Fruit fly (Drosophila melanogaster) whole organism, embryonic: Measurements from ENCODE around the gene FucTD.

Experiments
- Atf3 ChIP-seq: fragments of 200-800 bp; sonication (Bioruptor generic); optimal IDR thresholded peaks from 3 replicates; lab custom pipeline; 2016; ENCODE audit warnings: missing biosample characterization, missing genetic modification characterization
- CG10267 ChIP-seq: fragments of 200-800 bp; sonication (Bioruptor generic); optimal IDR thresholded peaks from 2 replicates; lab custom pipeline; 2018; ENCODE audit warnings: missing biosample characterization, mild to moderate bottlenecking, missing genetic modification characterization, moderate library complexity
- CG10366 ChIP-seq: fragments of 200-800 bp; sonication (Bioruptor generic); IDR thresholded peaks from 2 replicates; pipeline ENCODE4 v1.3.6; 2022; ENCODE audit warnings: missing biosample characterization, missing genetic modification characterization
- CG10654 ChIP-seq: fragments of 200-800 bp; sonication (Bioruptor generic); optimal IDR thresholded peaks from 2 replicates; lab custom pipeline; 2016; ENCODE audit warnings: missing biosample characterization, missing genetic modification characterization
- CG11247 ChIP-seq: fragments of 200-800 bp; sonication (Bioruptor generic); IDR thresholded peaks from 2 replicates; pipeline ENCODE4 v1.3.6; 2022; ENCODE audit warnings: missing biosample characterization, missing genetic modification characterization
- CG12236 ChIP-seq: fragments of 200-800 bp; sonication (Bioruptor generic); optimal IDR thresholded peaks from 2 replicates; lab custom pipeline; 2016; ENCODE audit warnings: missing biosample characterization, missing genetic modification characterization
- CG1603 ChIP-seq: fragments of 200-800 bp; sonication (Bioruptor generic); optimal IDR thresholded peaks from 2 replicates; lab custom pipeline; 2019; ENCODE audit warnings: missing biosample characterization, mild to moderate bottlenecking, missing genetic modification characterization, moderate library complexity
- CG17361 ChIP-seq: fragments of 200-800 bp; sonication (Bioruptor generic); IDR thresholded peaks from 3 replicates; pipeline ENCODE4 v1.3.6; 2022; ENCODE audit warnings: missing biosample characterization, missing genetic modification characterization
- CG18262 ChIP-seq: fragments of 200-800 bp; optimal IDR thresholded peaks from 3 replicates; lab custom pipeline; 2019; ENCODE audit warnings: missing biosample characterization, mild to moderate bottlenecking, missing genetic modification characterization, moderate library complexity
- CG18476 ChIP-seq: fragments of 200-800 bp; sonication (Bioruptor generic); optimal IDR thresholded peaks from 2 replicates; lab custom pipeline; 2016; ENCODE audit warnings: missing biosample characterization, mild to moderate bottlenecking, missing genetic modification characterization
- CG30403 ChIP-seq: fragments of 200-800 bp; sonication (Bioruptor generic); optimal IDR thresholded peaks from 3 replicates; lab custom pipeline; 2016; ENCODE audit warnings: missing biosample characterization, missing genetic modification characterization
- CG32767 ChIP-seq: fragments of 200-800 bp; sonication (Bioruptor generic); IDR thresholded peaks from 2 replicates; pipeline ENCODE4 v1.3.6; 2022; ENCODE audit warnings: missing biosample characterization, missing genetic modification characterization
- CG32772 ChIP-seq: fragments of 200-800 bp; sonication (Bioruptor generic); IDR thresholded peaks from 2 replicates; pipeline ENCODE4 v1.3.6; 2022; ENCODE audit warnings: missing biosample characterization, missing genetic modification characterization
- CG6683 ChIP-seq: fragments of 200-800 bp; sonication (Bioruptor generic); optimal IDR thresholded peaks from 2 replicates; lab custom pipeline; 2017; ENCODE audit warnings: missing biosample characterization, mild to moderate bottlenecking, missing genetic modification characterization, missing genetic modification reagents
- CG6791 ChIP-seq: fragments of 200-800 bp; sonication (Bioruptor generic); IDR thresholded peaks from 3 replicates; pipeline ENCODE4 v1.3.6; 2022; ENCODE audit warnings: missing biosample characterization, missing genetic modification characterization; ENCODE audit not compliant: partially characterized antibody
- CG6854 ChIP-seq: fragments of 200-800 bp; sonication (Bioruptor generic); optimal IDR thresholded peaks from 3 replicates; lab custom pipeline; 2017; ENCODE audit warnings: missing biosample characterization, mild to moderate bottlenecking, missing genetic modification characterization
- CG7271 ChIP-seq: fragments of 200-800 bp; sonication (Bioruptor generic); optimal IDR thresholded peaks from 2 replicates; lab custom pipeline; 2018; ENCODE audit warnings: missing biosample characterization, mild to moderate bottlenecking, missing genetic modification characterization, moderate library complexity
- CG7963 ChIP-seq: fragments of 200-800 bp; sonication (Bioruptor generic); IDR thresholded peaks from 3 replicates; pipeline ENCODE4 v1.3.6; 2022; ENCODE audit warnings: missing biosample characterization, missing genetic modification characterization; ENCODE audit not compliant: partially characterized antibody
- CG9437 ChIP-seq: fragments of 200-800 bp; sonication (Bioruptor generic); optimal IDR thresholded peaks from 2 replicates; lab custom pipeline; 2018; ENCODE audit warnings: missing biosample characterization, mild to moderate bottlenecking, missing genetic modification characterization
- CG9817 ChIP-seq: fragments of 200-800 bp; sonication (Bioruptor generic); optimal IDR thresholded peaks from 2 replicates; lab custom pipeline; 2018; ENCODE audit warnings: missing biosample characterization, mild to moderate bottlenecking, missing genetic modification characterization, moderate library complexity
- Dip2 ChIP-seq: fragments of 200-800 bp; sonication (Bioruptor generic); IDR thresholded peaks from 2 replicates; pipeline ENCODE4 v1.3.6; 2022; ENCODE audit warnings: missing biosample characterization, missing genetic modification characterization
- Dll ChIP-seq: fragments of 200-800 bp; sonication (Bioruptor generic); IDR thresholded peaks from 4 replicates; pipeline ENCODE4 v1.3.6; 2022; ENCODE audit warnings: missing biosample characterization, missing genetic modification characterization; ENCODE audit not compliant: partially characterized antibody
- Doc3 ChIP-seq: fragments of 200-800 bp; sonication (Bioruptor generic); IDR thresholded peaks from 3 replicates; pipeline ENCODE4 v1.3.6; 2022; ENCODE audit warnings: missing biosample characterization, missing genetic modification characterization; ENCODE audit not compliant: partially characterized antibody
- Drgx ChIP-seq: fragments of 200-800 bp; sonication (Bioruptor generic); IDR thresholded peaks from 2 replicates; pipeline ENCODE4 v1.3.6; 2022; ENCODE audit warnings: missing biosample characterization, missing genetic modification characterization
- Ets65A ChIP-seq: fragments of 200-800 bp; sonication (Bioruptor generic); peaks from one replicate; lab custom pipeline; 2016; ENCODE audit warnings: missing biosample characterization, missing genetic modification characterization
- Gug ChIP-seq: fragments of 200-800 bp; sonication (Bioruptor generic); IDR thresholded peaks from 4 replicates; pipeline ENCODE4 v1.3.6; 2022; ENCODE audit warnings: missing biosample characterization, missing genetic modification characterization
- Hr78 ChIP-seq, 2 experiments: fragments of 200-800 bp in 1 of 2; fragments of >200 bp in 1 of 2; sonication (Bioruptor generic) in 1 of 2; optimal IDR thresholded peaks; 2 replicates each; lab custom pipeline; 2017 to 2019; ENCODE audit warnings: missing biosample characterization in 2 of 2, missing genetic modification characterization in 2 of 2, mild to moderate bottlenecking in 1 of 2, moderate library complexity in 1 of 2
- Meics ChIP-seq: fragments of 200-800 bp; sonication (Bioruptor generic); optimal IDR thresholded peaks from 2 replicates; lab custom pipeline; 2017; ENCODE audit warnings: missing biosample characterization, mild to moderate bottlenecking, missing genetic modification characterization
- Mrtf ChIP-seq: fragments of 200-800 bp; sonication (Bioruptor generic); IDR thresholded peaks from 3 replicates; pipeline ENCODE4 v1.3.6; 2022; ENCODE audit warnings: missing biosample characterization, missing genetic modification characterization
- Scr ChIP-seq: fragments of 200-800 bp; sonication (Bioruptor generic); IDR thresholded peaks from 2 replicates; pipeline ENCODE4 v1.3.6; 2022; ENCODE audit warnings: missing biosample characterization, missing genetic modification characterization; ENCODE audit not compliant: partially characterized antibody
- Stat92E ChIP-seq, 3 experiments: fragments of >200 bp in 2 of 3; fragments of 200-800 bp in 1 of 3; sonication (Bioruptor generic) in 1 of 3; optimal IDR thresholded peaks; 2 replicates each; lab custom pipeline; 2017 to 2019; ENCODE audit warnings: missing biosample characterization in 3 of 3, missing genetic modification characterization in 3 of 3, mild to moderate bottlenecking in 1 of 3, moderate library complexity in 1 of 3
- Usf ChIP-seq: fragments of 200-800 bp; sonication (Bioruptor generic); optimal IDR thresholded peaks from 2 replicates; lab custom pipeline; 2017; ENCODE audit warnings: missing genotype, missing biosample characterization, missing genetic modification characterization
- bbx ChIP-seq: fragments of 200-800 bp; sonication (Bioruptor generic); IDR thresholded peaks from 2 replicates; pipeline ENCODE4 v1.3.6; 2022; ENCODE audit warnings: missing biosample characterization, missing genetic modification characterization; ENCODE audit not compliant: partially characterized antibody
- cad ChIP-seq: fragments of >200 bp; optimal IDR thresholded peaks from 2 replicates; lab custom pipeline; 2017; ENCODE audit warnings: missing biosample characterization, missing genetic modification characterization
- cas ChIP-seq: fragments of 200-800 bp; sonication (Bioruptor generic); IDR thresholded peaks from 2 replicates; pipeline ENCODE4 v1.3.6; 2022; ENCODE audit warnings: missing biosample characterization, missing genetic modification characterization
- cato ChIP-seq: fragments of 200-800 bp; sonication (Bioruptor generic); optimal IDR thresholded peaks from 2 replicates; lab custom pipeline; 2016; ENCODE audit warnings: missing biosample characterization, missing genetic modification characterization, borderline replicate concordance
- ewg ChIP-seq: fragments of 200-800 bp; sonication (Bioruptor generic); optimal IDR thresholded peaks from 3 replicates; lab custom pipeline; 2017; ENCODE audit warnings: mild to moderate bottlenecking, missing biosample characterization, missing genetic modification reagents, missing genetic modification characterization
- fu2 ChIP-seq: fragments of 200-800 bp; sonication (Bioruptor generic); optimal IDR thresholded peaks from 2 replicates; lab custom pipeline; 2016; ENCODE audit warnings: missing biosample characterization, missing genetic modification characterization
- gem ChIP-seq: fragments of 200-800 bp; sonication (Bioruptor generic); optimal IDR thresholded peaks from 2 replicates; lab custom pipeline; 2019; ENCODE audit warnings: missing biosample characterization, mild to moderate bottlenecking, missing genetic modification characterization, moderate library complexity
- hth ChIP-seq: fragments of >200 bp; optimal IDR thresholded peaks from 2 replicates; lab custom pipeline; 2017; ENCODE audit warnings: inconsistent platforms
- luna ChIP-seq: fragments of 200-800 bp; sonication (Bioruptor generic); optimal IDR thresholded peaks from 2 replicates; lab custom pipeline; 2016; ENCODE audit warnings: missing biosample characterization, missing genetic modification characterization
- mam ChIP-seq: fragments of 200-800 bp; sonication (Bioruptor generic); optimal IDR thresholded peaks from 3 replicates; lab custom pipeline; 2016; ENCODE audit warnings: missing biosample characterization, missing genetic modification characterization
- run ChIP-seq: fragments of 200-800 bp; sonication (Bioruptor generic); optimal IDR thresholded peaks from 3 replicates; lab custom pipeline; 2018; ENCODE audit warnings: missing biosample characterization, mild to moderate bottlenecking, missing genetic modification characterization
- sc ChIP-seq, 3 experiments: fragments of >200 bp in 2 of 3; fragments of 200-800 bp in 1 of 3; sonication (Bioruptor generic) in 1 of 3; optimal IDR thresholded peaks; 2 replicates in 2 of 3; 3 replicates in 1 of 3; lab custom pipeline; 2017; ENCODE audit warnings: mild to moderate bottlenecking in 1 of 3, missing biosample characterization in 1 of 3, missing genetic modification characterization in 1 of 3, missing genetic modification reagents in 1 of 3
- slp2 ChIP-seq: fragments of 200-800 bp; sonication (Bioruptor generic); optimal IDR thresholded peaks from 2 replicates; lab custom pipeline; 2016; ENCODE audit warnings: missing biosample characterization, missing genetic modification characterization
- sqz ChIP-seq: fragments of 200-800 bp; sonication (Bioruptor generic); optimal IDR thresholded peaks from 3 replicates; lab custom pipeline; 2018; ENCODE audit warnings: missing biosample characterization, mild to moderate bottlenecking, missing genetic modification characterization
- ssp ChIP-seq: fragments of 200-800 bp; sonication (Bioruptor generic); IDR thresholded peaks from 2 replicates; pipeline ENCODE4 v1.3.6; 2022; ENCODE audit warnings: missing biosample characterization, missing genetic modification characterization
- unc-4 ChIP-seq: fragments of 200-800 bp; sonication (Bioruptor generic); IDR thresholded peaks from 2 replicates; pipeline ENCODE4 v1.3.6; 2022; ENCODE audit warnings: missing biosample characterization, missing genetic modification characterization; ENCODE audit not compliant: partially characterized antibody
- zf30C ChIP-seq: fragments of 200-800 bp; sonication (Bioruptor generic); optimal IDR thresholded peaks from 3 replicates; lab custom pipeline; 2018; ENCODE audit warnings: missing biosample characterization, mild to moderate bottlenecking, missing genetic modification characterization

FucTD gene

DNA sequence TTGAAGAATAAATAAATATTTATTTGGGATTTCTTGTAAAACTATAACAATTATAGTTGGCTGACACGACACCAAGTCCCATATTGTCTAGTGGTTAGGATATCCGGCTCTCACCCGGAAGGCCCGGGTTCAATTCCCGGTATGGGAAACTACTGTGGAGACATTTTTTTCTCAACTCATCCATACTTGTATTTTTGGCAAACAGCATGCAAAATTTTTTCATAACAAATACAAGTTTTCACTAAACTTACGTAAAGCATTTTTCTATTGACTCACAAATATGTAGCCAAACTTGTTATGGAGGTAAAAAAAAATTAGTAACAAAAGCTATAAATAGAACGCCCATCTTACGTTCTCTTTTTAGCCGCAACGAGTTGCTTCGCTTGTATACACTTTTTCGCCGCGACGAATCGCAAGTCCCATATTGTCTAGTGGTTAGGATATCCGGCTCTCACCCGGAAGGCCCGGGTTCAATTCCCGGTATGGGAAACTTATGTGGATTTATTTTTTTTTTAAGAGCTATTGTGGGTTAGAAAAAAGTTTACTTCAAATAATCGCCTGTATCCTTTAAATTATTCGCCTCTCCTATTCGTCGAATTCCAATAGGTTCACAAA lies 14.6 kb upstream of the FucTD start (continued):
- TF ChIP-seq bbx (GFP tag; lab: Robert Waterston, UW) (peak; percentile 60; the same call in 1 of the 2 replicates), CG9437 (GFP tag; lab: Kevin White, UChicago) (no peak), CG10267 (tag; lab: Kevin White, UChicago) (no peak), zf30C (GFP tag; lab: Kevin White, UChicago) (no peak), Ets65A (GFP tag; lab: Kevin White, UChicago) (no peak), CG32772 (GFP tag; lab: Robert Waterston, UW) (no peak), Mrtf (GFP tag; lab: Robert Waterston, UW) (no peak), ssp (GFP tag; lab: Robert Waterston, UW) (no peak), Dll (GFP tag; lab: Robert Waterston, UW) (peak; percentile 57; the same call in 3 of the 4 replicates), ewg (GFP tag; lab: Kevin White, UChicago) (no peak), CG10654 (GFP tag; lab: Kevin White, UChicago) (no peak), CG6854 (GFP tag; lab: Kevin White, UChicago) (no peak), Dip2 (GFP tag; lab: Robert Waterston, UW) (no peak), fu2 (GFP tag; lab: Kevin White, UChicago) (no peak), gem (tag; lab: Kevin White, UChicago) (no peak), Usf (GFP tag; lab: Kevin White, UChicago) (no peak), CG1603 (tag; lab: Kevin White, UChicago) (no peak), CG30403 (no peak), CG12236 (GFP tag; lab: Kevin White, UChicago) (no peak), Stat92E (GFP tag; optimal IDR thresholded peaks at IDR 0.05; lab: Kevin White, UChicago) (peak in 1 of 3 experiments; percentile 53), Drgx (no peak), CG10366 (GFP tag; lab: Robert Waterston, UW) (no peak), cad (GFP tag; lab: Kevin White, UChicago) (no peak), CG9817 (tag; lab: Kevin White, UChicago) (no peak), Atf3 (GFP tag; lab: Kevin White, UChicago) (no peak), run (no peak), mam (GFP tag; lab: Kevin White, UChicago) (no peak), CG6683 (GFP tag; lab: Kevin White, UChicago) (no peak), sc (optimal IDR thresholded peaks at IDR 0.05; lab: Kevin White, UChicago) (no peak), sc (GFP tag; optimal IDR thresholded peaks at IDR 0.05; lab: Kevin White, UChicago) (no peak), Gug (GFP tag; lab: Robert Waterston, UW) (no peak), CG11247 (no peak), sqz (GFP tag; lab: Kevin White, UChicago) (peak; percentile 33), Meics (GFP tag; lab: Kevin White, UChicago) (no peak), CG18262 (tag; lab: Kevin White, UChicago) (peak; percentile 14), Scr (GFP tag; lab: Robert Waterston, UW) (peak; percentile 72), CG32767 (GFP tag; lab: Robert Waterston, UW) (no peak), CG6791 (GFP tag; lab: Robert Waterston, UW) (peak; percentile 72; the same call in 2 of the 3 replicates), CG7271 (no peak), Hr78 (GFP tag; optimal IDR thresholded peaks at IDR 0.05; lab: Kevin White, UChicago) (no peak), CG17361 (GFP tag; lab: Robert Waterston, UW) (no peak), cas (no peak), Doc3 (GFP tag; lab: Robert Waterston, UW) (no peak), unc-4 (GFP tag; lab: Robert Waterston, UW) (peak; percentile 33; the same call in 1 of the 2 replicates), hth (no peak), luna (GFP tag; lab: Kevin White, UChicago) (no peak), CG18476 (no peak), CG7963 (GFP tag; lab: Robert Waterston, UW) (0 out of 3 replicates have a peak, but pooled peaks have one; percentile 6), cato (no peak), slp2 (GFP tag; lab: Kevin White, UChicago) (no peak)
